Fruit fly (Drosophila melanogaster) whole organism, embryonic: Measurements from ENCODE around the gene Shawn.

Source experiments
- Ets97D ChIP-seq: fragments of 200-800 bp; sonication (Bioruptor generic); optimal IDR thresholded peaks from 3 replicates; lab custom pipeline; 2016; ENCODE audit warnings: missing biosample characterization, missing genetic modification characterization
- chif ChIP-seq, 2 experiments: fragments of 200-800 bp; sonication (Bioruptor generic); optimal IDR thresholded peaks; 3 replicates each; lab custom pipeline; 2016; ENCODE audit warnings: missing biosample characterization in 2 of 2, missing genetic modification characterization in 2 of 2
- hbn ChIP-seq: fragments of 200-800 bp; sonication (Bioruptor generic); IDR thresholded peaks from 2 replicates; pipeline ENCODE4 v1.3.6; 2022; ENCODE audit warnings: missing biosample characterization, missing genetic modification characterization; ENCODE audit not compliant: partially characterized antibody

DNA sequence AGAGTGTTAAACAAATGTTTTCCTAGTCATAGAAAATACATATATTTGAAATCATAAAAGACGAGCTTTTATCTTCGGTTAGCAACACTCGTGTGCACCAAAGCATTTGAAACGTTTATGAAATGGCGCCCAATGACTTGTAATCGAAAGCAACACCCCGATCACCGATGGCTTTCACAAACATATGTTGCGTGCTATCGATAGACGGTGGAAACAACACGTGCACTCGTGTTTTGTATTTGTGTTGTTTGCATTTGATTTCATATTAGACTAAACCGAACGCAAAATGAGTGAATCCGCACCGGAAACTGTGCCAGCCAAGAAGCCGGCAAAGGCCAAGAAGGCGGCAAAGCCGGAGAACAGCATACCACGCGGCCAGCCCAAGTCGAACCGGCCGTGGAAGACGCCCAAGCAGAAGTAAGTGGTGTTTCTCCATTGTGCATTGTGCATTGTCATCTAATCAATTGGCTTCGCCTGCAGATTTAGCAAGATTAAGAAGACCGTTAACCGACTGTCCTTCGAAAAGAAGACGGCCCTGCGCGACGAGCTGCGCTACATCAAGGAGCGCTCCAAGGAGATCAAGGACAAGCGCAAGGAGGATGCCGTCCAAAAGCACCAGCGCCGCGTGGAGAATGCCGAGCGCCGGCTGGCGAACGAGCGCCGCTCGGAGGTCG lies 4.8 kb downstream of the Shawn start, which contains the start of gene CG14210:
- TF ChIP-seq Ets97D (GFP tag; lab: Kevin White, UChicago) (peak; percentile 32), chif (GFP tag; optimal IDR thresholded peaks at IDR 0.05; lab: Kevin White, UChicago) (no peak), hbn (GFP tag; lab: Robert Waterston, UW) (peak; percentile 60)
